Worm (Caenorhabditis elegans): ENCODE data around the gene mrps-18C.
"Not testable (repeated sequence)": the region's sequence is repeated elsewhere in the genome, so short reads cannot be mapped to it uniquely, and the experiment has no call there.

Gene mrps-18C

DNA sequence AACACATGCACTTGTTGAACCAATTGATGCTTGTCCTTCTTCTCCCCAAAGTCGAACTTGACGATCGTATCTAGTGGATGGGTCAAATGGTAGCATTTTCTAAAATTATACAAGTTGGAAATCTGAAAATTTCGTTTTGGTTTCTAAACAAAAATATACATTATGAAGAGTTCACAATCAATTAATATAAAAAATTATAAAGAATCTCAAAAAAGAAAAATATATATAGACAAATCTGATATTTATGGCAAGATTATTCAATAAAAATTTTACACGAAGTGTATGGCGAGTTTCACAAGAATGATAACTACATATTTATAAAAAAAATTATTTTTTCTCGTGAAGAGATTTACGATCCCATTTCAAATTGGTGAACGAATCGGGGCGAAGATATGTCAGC is 15.2 kb upstream of the mrps-18C start, which contains the start of gene ula-1:
ula-1 (minus strand) TSS at position 101 of the 400 bp plus-strand sequence.
- no peak for TF ChIP-seq tbx-2 (tag; optimal IDR thresholded peaks at IDR 0.05)
- TF ChIP-seq ceh-19 (GFP tag; optimal IDR thresholded peaks at IDR 0.05), result no peak
- TF ChIP-seq ceh-22 (tag; optimal IDR thresholded peaks at IDR 0.05), result no peak
- TF ChIP-seq lin-11 (tag; optimal IDR thresholded peaks at IDR 0.05), result no peak
- no peak for TF ChIP-seq Y22D7AL.16 (tag; optimal IDR thresholded peaks at IDR 0.05)
- TF ChIP-seq C38D4.7 (GFP tag; optimal IDR thresholded peaks at IDR 0.05), result no peak
- TF ChIP-seq ama-1 (optimal IDR thresholded peaks at IDR 0.05), result no peak
- no peak for TF ChIP-seq elt-2 (tag; optimal IDR thresholded peaks at IDR 0.05)
- TF ChIP-seq pha-2 (tag; optimal IDR thresholded peaks at IDR 0.05), result no peak
- TF ChIP-seq pag-3 (tag; optimal IDR thresholded peaks at IDR 0.05; ENCODE audit: borderline replicate concordance), result no peak
- TF ChIP-seq mec-3 (tag; optimal IDR thresholded peaks at IDR 0.05; ENCODE audit: borderline replicate concordance), result no peak
- TF ChIP-seq nfya-1 (tag; optimal IDR thresholded peaks at IDR 0.05), result no peak
- no peak for TF ChIP-seq ceh-45 (GFP tag; IDR thresholded peaks at IDR 0.05)
- TF ChIP-seq ceh-31 (tag; optimal IDR thresholded peaks at IDR 0.05), result no peak
- no peak for TF ChIP-seq unc-42 (tag; optimal IDR thresholded peaks at IDR 0.05)

DNA sequence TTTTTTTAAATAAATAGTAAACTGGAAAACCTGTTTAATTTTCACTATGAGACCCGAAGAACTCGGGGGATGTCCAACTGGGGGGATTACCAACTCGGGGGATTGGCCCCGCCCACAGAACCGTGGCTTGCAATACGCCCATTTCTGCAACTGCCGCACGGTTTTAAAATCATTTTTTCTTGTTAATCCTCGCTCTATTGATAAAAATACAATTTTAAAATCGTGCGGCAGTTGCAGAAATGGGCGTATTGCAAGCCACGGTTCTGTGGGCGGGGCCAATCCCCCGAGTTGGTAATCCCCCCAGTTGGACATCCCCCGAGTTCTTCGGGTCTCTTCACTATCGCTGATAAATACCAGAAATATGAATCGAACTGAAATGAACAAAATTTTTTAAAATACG is 13.4 kb upstream of the mrps-18C start, which contains the start of gene mmab-1:
mmab-1 (minus strand) TSS at position 95 of the 400 bp plus-strand sequence.
- TF ChIP-seq ama-1 (optimal IDR thresholded peaks at IDR 0.05); tbx-7 (tag; optimal IDR thresholded peaks at IDR 0.05); ceh-14 (tag; optimal IDR thresholded peaks at IDR 0.05): not testable (repeated sequence)

DNA sequence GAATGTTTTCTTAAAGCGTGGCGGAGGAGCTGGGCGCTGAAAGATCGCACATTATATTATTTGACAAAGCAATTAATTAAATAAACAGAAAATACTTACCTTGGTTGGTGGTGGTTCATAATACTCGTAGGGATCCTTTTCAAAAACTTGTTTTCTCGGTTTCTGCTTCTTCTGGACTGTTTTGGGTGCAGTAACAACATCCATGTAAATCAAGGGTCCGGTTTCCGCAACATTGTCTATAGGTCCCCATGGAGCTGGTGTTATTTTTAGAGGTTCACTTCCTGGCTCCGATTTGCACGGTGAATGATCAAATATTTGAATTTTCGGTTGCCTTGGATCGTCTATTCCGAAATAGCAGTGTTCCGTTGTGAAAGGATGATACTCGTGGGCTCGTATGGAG is 11.2 kb upstream of the mrps-18C start:
- TF ChIP-seq sox-4 (tag; optimal IDR thresholded peaks at IDR 0.05) (no peak), lin-11 (tag; optimal IDR thresholded peaks at IDR 0.05) (no peak), sdc-2 (tag; optimal IDR thresholded peaks at IDR 0.05) (no peak), ceh-31 (tag; optimal IDR thresholded peaks at IDR 0.05) (no peak), C08G9.2 (tag; optimal IDR thresholded peaks at IDR 0.05) (no peak), ceh-48 (tag; optimal IDR thresholded peaks at IDR 0.05) (no peak), fkh-6 (tag; optimal IDR thresholded peaks at IDR 0.05) (no peak), ceh-14 (tag; optimal IDR thresholded peaks at IDR 0.05) (no peak), odd-2 (tag; optimal IDR thresholded peaks at IDR 0.05) (no peak), ama-1 (optimal IDR thresholded peaks at IDR 0.05) (no peak), hlh-13 (GFP tag; optimal IDR thresholded peaks at IDR 0.05) (no peak), fax-1 (tag; optimal IDR thresholded peaks at IDR 0.05) (no peak), syd-9 (tag; optimal IDR thresholded peaks at IDR 0.05) (no peak), T23F11.4 (GFP tag; optimal IDR thresholded peaks at IDR 0.05) (no peak), ztf-16 (tag; optimal IDR thresholded peaks at IDR 0.05) (no peak), nhr-11 (tag; optimal IDR thresholded peaks at IDR 0.05) (no peak), ceh-9 (tag; optimal IDR thresholded peaks at IDR 0.05) (no peak), ceh-45 (GFP tag; IDR thresholded peaks at IDR 0.05) (no peak), unc-86 (tag; optimal IDR thresholded peaks at IDR 0.05) (no peak)

DNA sequence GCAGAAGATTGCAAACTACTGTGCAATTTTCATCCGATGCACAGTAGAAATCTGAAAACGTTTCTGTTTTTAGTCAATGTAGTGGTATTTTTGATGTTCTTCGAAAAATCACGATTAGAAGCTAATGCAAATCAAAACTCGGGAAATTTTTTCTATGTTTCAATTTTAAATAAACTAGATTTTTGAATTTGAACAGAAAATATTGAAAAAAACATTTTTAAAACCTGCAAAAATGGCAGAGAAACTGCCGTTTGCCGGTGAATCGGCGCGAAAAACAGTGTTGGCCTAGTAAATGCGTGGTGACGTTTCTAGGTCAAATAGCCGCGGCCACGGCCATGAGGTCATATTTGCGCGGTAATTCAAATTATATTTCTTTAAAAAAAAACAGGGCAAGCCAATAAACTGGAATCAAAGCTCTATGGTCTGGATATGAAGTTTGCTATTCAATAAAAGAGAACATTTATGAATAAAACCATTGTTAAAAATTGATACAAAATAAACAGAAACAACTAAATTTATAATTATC is 5.2 kb upstream of the mrps-18C start, which contains the start of gene set-2:
set-2 (minus strand) TSS at position 51 of the 526 bp plus-strand sequence.
- TF ChIP-seq Y22D7AL.16 (tag; optimal IDR thresholded peaks at IDR 0.05) (no peak), hlh-13 (GFP tag; optimal IDR thresholded peaks at IDR 0.05) (no peak), pag-3 (tag; optimal IDR thresholded peaks at IDR 0.05; ENCODE audit: borderline replicate concordance) (no peak), tbx-2 (tag; optimal IDR thresholded peaks at IDR 0.05) (peak; percentile 93), ztf-16 (tag; optimal IDR thresholded peaks at IDR 0.05) (no peak), dmd-4 (tag; optimal IDR thresholded peaks at IDR 0.05; ENCODE audit: borderline replicate concordance) (no peak), sox-4 (tag; optimal IDR thresholded peaks at IDR 0.05) (no peak), ceh-22 (tag; optimal IDR thresholded peaks at IDR 0.05) (no peak), sox-2 (GFP tag; IDR thresholded peaks at IDR 0.05) (no peak), ceh-45 (GFP tag; IDR thresholded peaks at IDR 0.05) (no peak), T23F11.4 (GFP tag; optimal IDR thresholded peaks at IDR 0.05) (no peak), rnt-1 (tag; optimal IDR thresholded peaks at IDR 0.05) (peak; percentile 55), hlh-30 (tag; optimal IDR thresholded peaks at IDR 0.05; ENCODE audit: insufficient read depth) (no peak), pqm-1 (tag; optimal IDR thresholded peaks at IDR 0.05) (no peak), nhr-11 (tag; optimal IDR thresholded peaks at IDR 0.05) (no peak), pha-4 (tag; optimal IDR thresholded peaks at IDR 0.05) (no peak), pros-1 (tag; optimal IDR thresholded peaks at IDR 0.05) (no peak), dve-1 (tag; optimal IDR thresholded peaks at IDR 0.05) (no peak), fax-1 (tag; optimal IDR thresholded peaks at IDR 0.05) (peak; percentile 62), eyg-1 (tag; optimal IDR thresholded peaks at IDR 0.05) (peak; percentile 44), pat-9 (tag; optimal IDR thresholded peaks at IDR 0.05) (no peak), ceh-34 (tag; optimal IDR thresholded peaks at IDR 0.05) (peak; percentile 34), unc-3 (GFP tag; conservative IDR thresholded peaks at IDR 0.05) (no peak), unc-3 (tag; optimal IDR thresholded peaks at IDR 0.05) (no peak), ceh-31 (tag; optimal IDR thresholded peaks at IDR 0.05) (peak; percentile 93), C08G9.2 (tag; optimal IDR thresholded peaks at IDR 0.05) (peak; percentile 91), elt-2 (tag; optimal IDR thresholded peaks at IDR 0.05) (peak; percentile 67)
